Worm (Caenorhabditis elegans): Measurements from ENCODE around the gene fbxb-78.

- TF ChIP-seq W03F9.2 (tag; optimal IDR thresholded peaks at IDR 0.05), result no peak
- TF ChIP-seq dao-5 (tag; optimal IDR thresholded peaks at IDR 0.05), result no peak
- TF ChIP-seq him-1 (tag; optimal IDR thresholded peaks at IDR 0.05), result no peak
Observed at ce11 chrIV:4776501-4776900, 39.1 kb downstream of the fbxb-78 start.

All from whole organism, L4/young adult.